Fruit fly (Drosophila melanogaster) whole organism, prepupa: ENCODE measurements around the gene Dok.

Source experiments
- Blimp-1 ChIP-seq: fragments of 200-800 bp; sonication (Bioruptor generic); optimal IDR thresholded peaks from 3 replicates; lab custom pipeline; 2017; ENCODE audit warnings: missing biosample characterization, missing genetic modification characterization, mild to moderate bottlenecking, moderate library complexity, missing genetic modification reagents
- CG10631 ChIP-seq: fragments of 200-800 bp; sonication (Bioruptor generic); optimal IDR thresholded peaks from 2 replicates; lab custom pipeline; 2016; ENCODE audit warnings: missing biosample characterization, missing genetic modification characterization
- CG11902 ChIP-seq: fragments of 200-800 bp; sonication (Bioruptor generic); optimal IDR thresholded peaks from 3 replicates; lab custom pipeline; 2016; ENCODE audit warnings: missing biosample characterization, missing genetic modification characterization
- CG15336 ChIP-seq: fragments of 200-800 bp; sonication (Bioruptor generic); IDR thresholded peaks from 2 replicates; pipeline ENCODE4 v1.3.6; 2022; ENCODE audit warnings: missing biosample characterization, missing genetic modification characterization
- CG1621 ChIP-seq: fragments of 200-800 bp; sonication (Bioruptor generic); optimal IDR thresholded peaks from 3 replicates; lab custom pipeline; 2018; ENCODE audit warnings: missing biosample characterization, mild to moderate bottlenecking, missing genetic modification characterization
- CG16779 ChIP-seq: fragments of 200-800 bp; sonication (Bioruptor generic); optimal IDR thresholded peaks from 3 replicates; lab custom pipeline; 2017; ENCODE audit warnings: missing biosample characterization, mild to moderate bottlenecking, missing genetic modification characterization
- CG3032 ChIP-seq: fragments of 200-800 bp; optimal IDR thresholded peaks from 2 replicates; lab custom pipeline; 2019; ENCODE audit warnings: missing biosample characterization, mild to moderate bottlenecking, missing genetic modification characterization, moderate library complexity
- CG31627 ChIP-seq: fragments of 200-800 bp; sonication (Bioruptor generic); optimal IDR thresholded peaks from 3 replicates; lab custom pipeline; 2016; ENCODE audit warnings: missing biosample characterization, missing genetic modification characterization
- CG32006 ChIP-seq: fragments of 200-800 bp; sonication (Bioruptor generic); optimal IDR thresholded peaks from 3 replicates; lab custom pipeline; 2017; ENCODE audit warnings: missing biosample characterization, mild to moderate bottlenecking, missing genetic modification characterization
- CG34406 ChIP-seq: fragments of 200-800 bp; sonication (Bioruptor generic); optimal IDR thresholded peaks from 3 replicates; lab custom pipeline; 2016; ENCODE audit warnings: missing biosample characterization, missing genetic modification characterization
- CG4318 ChIP-seq: fragments of 200-800 bp; sonication (Bioruptor generic); optimal IDR thresholded peaks from 3 replicates; lab custom pipeline; 2017; ENCODE audit warnings: missing biosample characterization, mild to moderate bottlenecking, missing genetic modification characterization
- CG6276 ChIP-seq: fragments of 200-800 bp; sonication (Bioruptor generic); optimal IDR thresholded peaks from 2 replicates; lab custom pipeline; 2017; ENCODE audit warnings: missing biosample characterization, mild to moderate bottlenecking, missing genetic modification characterization
- CG6792 ChIP-seq: fragments of 200-800 bp; sonication (Bioruptor generic); optimal IDR thresholded peaks from 3 replicates; lab custom pipeline; 2016; ENCODE audit warnings: missing biosample characterization, missing genetic modification characterization
- CG6808 ChIP-seq: fragments of 200-800 bp; sonication (Bioruptor generic); optimal IDR thresholded peaks from 3 replicates; lab custom pipeline; 2017; ENCODE audit warnings: missing biosample characterization, missing genetic modification characterization, mild to moderate bottlenecking, moderate library complexity, missing genetic modification reagents
- CG6854 ChIP-seq: fragments of 200-800 bp; sonication (Bioruptor generic); optimal IDR thresholded peaks from 2 replicates; lab custom pipeline; 2017; ENCODE audit warnings: missing biosample characterization, mild to moderate bottlenecking, missing genetic modification characterization
- CG8119 ChIP-seq: fragments of 200-800 bp; sonication (Bioruptor generic); IDR thresholded peaks from 3 replicates; pipeline ENCODE4 v1.3.6; 2022; ENCODE audit warnings: missing biosample characterization, missing genetic modification characterization
- CG8319 ChIP-seq: fragments of 200-800 bp; sonication (Bioruptor generic); optimal IDR thresholded peaks from 3 replicates; lab custom pipeline; 2016; ENCODE audit warnings: missing biosample characterization, missing genetic modification characterization
- CG8632 ChIP-seq: fragments of 200-800 bp; sonication (Bioruptor generic); optimal IDR thresholded peaks from 3 replicates; lab custom pipeline; 2016; ENCODE audit warnings: missing biosample characterization, missing genetic modification characterization
- CG9139 ChIP-seq: fragments of 200-800 bp; sonication (Bioruptor generic); optimal IDR thresholded peaks from 3 replicates; lab custom pipeline; 2017; ENCODE audit warnings: missing biosample characterization, mild to moderate bottlenecking, missing genetic modification characterization
- Eip75B ChIP-seq: fragments of 200-800 bp; sonication (Bioruptor generic); optimal IDR thresholded peaks from 3 replicates; lab custom pipeline; 2016; ENCODE audit warnings: missing biosample characterization, missing genetic modification characterization
- Eip78C ChIP-seq: fragments of 200-800 bp; sonication (Bioruptor generic); peaks from one replicate; lab custom pipeline; 2016; ENCODE audit warnings: missing biosample characterization, missing genetic modification characterization
- Eip93F ChIP-seq: fragments of 200-800 bp; sonication (Bioruptor generic); optimal IDR thresholded peaks from 2 replicates; lab custom pipeline; 2016; ENCODE audit warnings: missing biosample characterization, mild to moderate bottlenecking, missing genetic modification characterization
- Ets21C ChIP-seq: fragments of 200-800 bp; sonication (Bioruptor generic); optimal IDR thresholded peaks from 3 replicates; lab custom pipeline; 2016; ENCODE audit warnings: missing biosample characterization, missing genetic modification characterization
- Ets96B ChIP-seq: fragments of 200-800 bp; optimal IDR thresholded peaks from 2 replicates; lab custom pipeline; 2019; ENCODE audit warnings: missing biosample characterization, mild to moderate bottlenecking, missing genetic modification characterization, moderate library complexity
- Gug ChIP-seq: fragments of 200-800 bp; sonication (Bioruptor generic); IDR thresholded peaks from 2 replicates; pipeline ENCODE4 v1.3.6; 2022; ENCODE audit warnings: missing biosample characterization, missing genetic modification characterization
- Hr38 ChIP-seq: sonication (Bioruptor generic); optimal IDR thresholded peaks from 2 replicates; lab custom pipeline; 2016; ENCODE audit warnings: missing biosample characterization, missing genetic modification characterization
- Hr39 ChIP-seq: fragments of 200-800 bp; sonication (Bioruptor generic); optimal IDR thresholded peaks from 2 replicates; lab custom pipeline; 2016; ENCODE audit warnings: missing biosample characterization, missing genetic modification characterization
- Hr4 ChIP-seq: fragments of 200-800 bp; sonication (Bioruptor generic); optimal IDR thresholded peaks from 3 replicates; lab custom pipeline; 2016; ENCODE audit warnings: missing biosample characterization, missing genetic modification characterization
- Lpt ChIP-seq: fragments of 200-800 bp; sonication (Bioruptor generic); optimal IDR thresholded peaks from 3 replicates; lab custom pipeline; 2016; ENCODE audit warnings: missing biosample characterization, missing genetic modification characterization
- Met ChIP-seq: fragments of 200-800 bp; sonication (Bioruptor generic); optimal IDR thresholded peaks from 3 replicates; lab custom pipeline; 2016; ENCODE audit warnings: missing biosample characterization, missing genetic modification characterization
- OdsH ChIP-seq: fragments of 200-800 bp; sonication (Bioruptor generic); optimal IDR thresholded peaks from 3 replicates; lab custom pipeline; 2016; ENCODE audit warnings: missing biosample characterization, missing genetic modification characterization
- Smox ChIP-seq: fragments of 200-800 bp; sonication (Bioruptor generic); optimal IDR thresholded peaks from 3 replicates; lab custom pipeline; 2016; ENCODE audit warnings: missing biosample characterization, missing genetic modification characterization
- Sox102F ChIP-seq: fragments of 200-800 bp; sonication (Bioruptor generic); optimal IDR thresholded peaks from 2 replicates; lab custom pipeline; 2016; ENCODE audit warnings: missing biosample characterization, mild to moderate bottlenecking, missing genetic modification characterization
- Sox14 ChIP-seq: fragments of 200-800 bp; sonication (Bioruptor generic); optimal IDR thresholded peaks from 3 replicates; lab custom pipeline; 2016; ENCODE audit warnings: missing biosample characterization, missing genetic modification characterization
- achi ChIP-seq: fragments of 200-800 bp; sonication (Bioruptor generic); optimal IDR thresholded peaks from 3 replicates; lab custom pipeline; 2016; ENCODE audit warnings: missing biosample characterization, missing genetic modification characterization
- cyc ChIP-seq: fragments of 200-800 bp; sonication (Bioruptor generic); optimal IDR thresholded peaks from 3 replicates; lab custom pipeline; 2016; ENCODE audit warnings: missing biosample characterization, missing genetic modification characterization
- dac ChIP-seq: fragments of 200-800 bp; sonication (Bioruptor generic); optimal IDR thresholded peaks from 2 replicates; lab custom pipeline; 2017; ENCODE audit warnings: missing biosample characterization, mild to moderate bottlenecking, missing genetic modification characterization
- eg ChIP-seq: fragments of 200-800 bp; sonication (Bioruptor generic); IDR thresholded peaks from 3 replicates; pipeline ENCODE4 v1.3.6; 2022; ENCODE audit warnings: missing biosample characterization, missing genetic modification characterization
- fd59A ChIP-seq: fragments of 200-800 bp; sonication (Bioruptor generic); optimal IDR thresholded peaks from 2 replicates; lab custom pipeline; 2017; ENCODE audit warnings: missing biosample characterization, mild to moderate bottlenecking, missing genetic modification characterization, missing genetic modification reagents
- fd85E ChIP-seq: fragments of 200-800 bp; sonication (Bioruptor generic); optimal IDR thresholded peaks from 3 replicates; lab custom pipeline; 2016; ENCODE audit warnings: missing biosample characterization, missing genetic modification characterization
- fkh ChIP-seq: fragments of 200-800 bp; sonication (Bioruptor generic); optimal IDR thresholded peaks from 3 replicates; lab custom pipeline; 2017; ENCODE audit warnings: missing biosample characterization, mild to moderate bottlenecking, missing genetic modification characterization, moderate library complexity
- net ChIP-seq: fragments of 200-800 bp; sonication (Bioruptor generic); optimal IDR thresholded peaks from 3 replicates; lab custom pipeline; 2016; ENCODE audit warnings: missing biosample characterization, missing genetic modification characterization
- pdm3 ChIP-seq: fragments of 200-800 bp; sonication (Bioruptor generic); optimal IDR thresholded peaks from 3 replicates; lab custom pipeline; 2016; ENCODE audit warnings: missing biosample characterization, missing genetic modification characterization
- salr ChIP-seq, 2 experiments: fragments of 200-800 bp; sonication (Bioruptor generic); optimal IDR thresholded peaks; 3 replicates each; lab custom pipeline; 2016 to 2018; ENCODE audit warnings: missing biosample characterization in 2 of 2, missing genetic modification characterization in 2 of 2, mild to moderate bottlenecking in 1 of 2
- spab ChIP-seq: fragments of 200-800 bp; sonication (Bioruptor generic); optimal IDR thresholded peaks from 2 replicates; lab custom pipeline; 2017; ENCODE audit warnings: missing biosample characterization, mild to moderate bottlenecking, missing genetic modification characterization, missing genetic modification reagents
- ss ChIP-seq, 2 experiments: fragments of 200-800 bp; sonication (Bioruptor generic); optimal IDR thresholded peaks; 2 replicates in 1 of 2; 3 replicates in 1 of 2; lab custom pipeline; 2017 to 2018; ENCODE audit warnings: mild to moderate bottlenecking in 2 of 2, missing biosample characterization in 2 of 2, missing genetic modification characterization in 2 of 2, moderate library complexity in 1 of 2
- topi ChIP-seq: fragments of 200-800 bp; sonication (Bioruptor generic); optimal IDR thresholded peaks from 3 replicates; lab custom pipeline; 2016; ENCODE audit warnings: missing biosample characterization, missing genetic modification characterization

Dok gene

DNA sequence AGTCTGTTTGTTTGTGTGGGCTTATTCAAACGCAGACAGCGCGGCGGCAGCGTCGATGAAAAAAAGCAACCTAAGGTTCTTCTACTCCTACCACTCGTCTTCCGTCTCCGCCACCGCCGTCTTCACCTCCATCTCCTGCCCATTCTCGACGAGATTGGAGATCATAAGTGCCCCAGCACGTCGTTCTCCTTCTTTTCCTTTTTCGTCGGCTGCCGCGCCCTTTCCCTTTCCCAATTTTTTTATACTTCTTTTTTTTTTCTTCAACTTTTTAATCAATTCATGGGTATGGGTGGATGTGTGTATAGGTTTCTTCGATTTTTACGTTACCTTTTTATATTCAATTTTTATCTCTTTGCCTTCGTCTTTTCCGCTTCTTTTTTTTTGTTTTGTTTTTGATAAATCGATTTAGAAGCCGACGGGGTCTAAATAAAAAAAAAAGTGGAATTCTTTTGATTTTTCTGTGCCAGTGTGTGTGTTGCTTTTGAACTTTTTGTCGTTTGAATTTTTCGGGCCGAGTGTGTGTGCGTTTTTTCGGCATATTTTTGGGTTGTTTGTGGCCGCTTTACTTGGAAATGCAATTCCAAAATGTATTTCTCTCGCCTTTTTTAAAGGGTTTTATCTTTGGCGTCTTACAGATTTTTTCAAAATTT lies 19.1 kb upstream of the Dok start (continued):
- no peak for TF ChIP-seq Eip75B
- no peak for TF ChIP-seq fd85E (GFP tag; lab: Kevin White, UChicago)
- no peak for TF ChIP-seq eg
- TF ChIP-seq CG3032 (tag; lab: Kevin White, UChicago): no peak
- TF ChIP-seq Ets21C: no peak
- peak; percentile 22 for TF ChIP-seq Met
- TF ChIP-seq CG8632 (GFP tag; lab: Kevin White, UChicago): no peak
- peak; percentile 73 for TF ChIP-seq CG9139 (GFP tag; lab: Kevin White, UChicago)
- no peak for TF ChIP-seq fkh (GFP tag; lab: Kevin White, UChicago)
- no peak for TF ChIP-seq Lpt (GFP tag; lab: Kevin White, UChicago)
- no peak for TF ChIP-seq Smox
- no peak for TF ChIP-seq net
- peak; percentile 37 for TF ChIP-seq Eip78C
- no peak for TF ChIP-seq achi (GFP tag; lab: Kevin White, UChicago)
- no peak for TF ChIP-seq CG34406 (GFP tag; lab: Kevin White, UChicago)
- TF ChIP-seq ss (GFP tag; optimal IDR thresholded peaks at IDR 0.05; lab: Kevin White, UChicago): peak; percentile 77 to 80
- TF ChIP-seq Sox14: no peak
- TF ChIP-seq CG6792 (GFP tag; lab: Kevin White, UChicago): no peak
- TF ChIP-seq CG32006 (GFP tag; lab: Kevin White, UChicago): no peak
- TF ChIP-seq CG6808 (GFP tag; lab: Kevin White, UChicago): peak; percentile 68
- no peak for TF ChIP-seq CG4318 (GFP tag; lab: Kevin White, UChicago)
- TF ChIP-seq Ets96B: peak; percentile 22
- peak; percentile 50 for TF ChIP-seq CG6854 (GFP tag; lab: Kevin White, UChicago)
- peak; percentile 36 for TF ChIP-seq CG1621
- TF ChIP-seq Hr38: no peak
- TF ChIP-seq spab: peak; percentile 44
- no peak for TF ChIP-seq CG10631 (GFP tag; lab: Kevin White, UChicago)
- TF ChIP-seq cyc (GFP tag; lab: Kevin White, UChicago): no peak

- TF ChIP-seq Hr39 (GFP tag; lab: Kevin White, UChicago) (peak; percentile 89), CG10631 (GFP tag; lab: Kevin White, UChicago) (peak; percentile 91), fd59A (peak; percentile 95), CG6276 (GFP tag; lab: Kevin White, UChicago) (peak; percentile 79), pdm3 (peak; percentile 81), CG8632 (GFP tag; lab: Kevin White, UChicago) (peak; percentile 80), Hr4 (GFP tag; lab: Kevin White, UChicago) (peak; percentile 51), CG34406 (GFP tag; lab: Kevin White, UChicago) (peak; percentile 87), CG15336 (GFP tag; lab: Robert Waterston, UW) (peak; percentile 77), dac (GFP tag; lab: Kevin White, UChicago) (peak; percentile 81), Lpt (GFP tag; lab: Kevin White, UChicago) (peak; percentile 75), Gug (GFP tag; lab: Robert Waterston, UW) (peak; percentile 65; the same call in 1 of the 2 replicates), CG6808 (GFP tag; lab: Kevin White, UChicago) (peak; percentile 92), CG9139 (GFP tag; lab: Kevin White, UChicago) (peak; percentile 90), Met (peak; percentile 81), CG31627 (GFP tag; lab: Kevin White, UChicago) (peak; percentile 86), OdsH (GFP tag; lab: Kevin White, UChicago) (peak; percentile 86), CG8119 (GFP tag; lab: Robert Waterston, UW) (peak; percentile 86; the same call in 2 of the 3 replicates), salr (GFP tag; optimal IDR thresholded peaks at IDR 0.05; lab: Kevin White, UChicago) (peak; percentile 86 to 88), Hr38 (no peak), spab (peak; percentile 93), Eip78C (peak; percentile 89), Ets96B (peak; percentile 90), Sox102F (peak; percentile 77), CG4318 (GFP tag; lab: Kevin White, UChicago) (peak; percentile 79), Eip93F (no peak), CG32006 (GFP tag; lab: Kevin White, UChicago) (peak; percentile 93), CG16779 (tag; lab: Kevin White, UChicago) (peak; percentile 82), topi (GFP tag; lab: Kevin White, UChicago) (peak; percentile 81), CG11902 (GFP tag; lab: Kevin White, UChicago) (peak; percentile 93), CG8319 (GFP tag; lab: Kevin White, UChicago) (peak; percentile 78), achi (GFP tag; lab: Kevin White, UChicago) (peak; percentile 88), Blimp-1 (GFP tag; lab: Kevin White, UChicago) (peak; percentile 68), CG6792 (GFP tag; lab: Kevin White, UChicago) (peak; percentile 90), Ets21C (peak; percentile 76), Sox14 (peak; percentile 82)
These were observed 18.2 kb upstream of the Dok start for dm6 chrX:7305753-7306338.
